Fruit fly (Drosophila melanogaster) Kc167 (cell line): ENCODE measurements around the gene Pka-C3.

Experiments
- Myc ChIP-seq: fragments of >200 bp; optimal IDR thresholded peaks from 2 replicates; lab custom pipeline; 2017; ENCODE audit warnings: missing external identifiers
- Sin3A ChIP-seq: fragments of >200 bp; optimal IDR thresholded peaks from 2 replicates; lab custom pipeline; 2018; ENCODE audit warnings: missing external identifiers
- h ChIP-seq: fragments of >200 bp; optimal IDR thresholded peaks from 3 replicates; lab custom pipeline; 2018; ENCODE audit warnings: missing external identifiers
- insv ChIP-seq: fragments of >200 bp; optimal IDR thresholded peaks from 3 replicates; lab custom pipeline; 2018; ENCODE audit warnings: missing external identifiers
- psq ChIP-seq: fragments of >200 bp; optimal IDR thresholded peaks from 2 replicates; lab custom pipeline; 2017; ENCODE audit warnings: missing external identifiers
- ttk ChIP-seq: sonication (Bioruptor generic); optimal IDR thresholded peaks from 2 replicates; lab custom pipeline; 2017; ENCODE audit warnings: missing external identifiers

The Pka-C3 gene

dm6 chr3L:15952909-15953308, 1.7 kb downstream of the Pka-C3 start:
- no peak for TF ChIP-seq Myc
- no peak for TF ChIP-seq insv (lab: Kevin White, UChicago)
- TF ChIP-seq h (lab: Kevin White, UChicago): no peak
- no peak for TF ChIP-seq psq

dm6 chr3L:15952287-15952686, 2.3 kb downstream of the Pka-C3 start:
- no peak for TF ChIP-seq insv (lab: Kevin White, UChicago)
- no peak for TF ChIP-seq ttk
- TF ChIP-seq h (lab: Kevin White, UChicago): no peak
- no peak for TF ChIP-seq Sin3A (lab: Kevin White, UChicago)

dm6 chr3L:15940823-15941222, 13.8 kb downstream of the Pka-C3 start:
- no peak for TF ChIP-seq Sin3A (lab: Kevin White, UChicago)
- no peak for TF ChIP-seq psq
- no peak for TF ChIP-seq Myc
- TF ChIP-seq h (lab: Kevin White, UChicago): no peak
- no peak for TF ChIP-seq insv (lab: Kevin White, UChicago)
- no peak for TF ChIP-seq ttk

- no peak for TF ChIP-seq h (lab: Kevin White, UChicago)
- no peak for TF ChIP-seq insv (lab: Kevin White, UChicago)
Observed at dm6 chr3L:15924811-15925437, 29.7 kb downstream of the Pka-C3 start, which contains the start of gene sff. TSS of gene sff (minus strand) at chr3L:15924861.

dm6 chr3L:15924319-15924718, 30.3 kb downstream of the Pka-C3 start:
- TF ChIP-seq insv (lab: Kevin White, UChicago) (no peak), psq (no peak), ttk (no peak), Sin3A (lab: Kevin White, UChicago) (no peak), h (lab: Kevin White, UChicago) (no peak), Myc (no peak)

dm6 chr3L:15923352-15923751, 31.2 kb downstream of the Pka-C3 start:
- TF ChIP-seq h (lab: Kevin White, UChicago) (no peak), ttk (no peak), psq (no peak), insv (lab: Kevin White, UChicago) (no peak), Myc (no peak), Sin3A (lab: Kevin White, UChicago) (no peak)

- TF ChIP-seq Sin3A (lab: Kevin White, UChicago) (no peak), psq (no peak), Myc (no peak), insv (lab: Kevin White, UChicago) (no peak), h (lab: Kevin White, UChicago) (no peak), ttk (no peak)
Observed at dm6 chr3L:15921043-15921621, 33.5 kb downstream of the Pka-C3 start.

dm6 chr3L:15906262-15906661, 48.3 kb downstream of the Pka-C3 start:
- no peak for TF ChIP-seq insv (lab: Kevin White, UChicago)
- TF ChIP-seq Sin3A (lab: Kevin White, UChicago): no peak
- TF ChIP-seq h (lab: Kevin White, UChicago): no peak
- no peak for TF ChIP-seq ttk
- TF ChIP-seq Myc: no peak
- TF ChIP-seq psq: no peak

- TF ChIP-seq h (lab: Kevin White, UChicago): no peak
- TF ChIP-seq Sin3A (lab: Kevin White, UChicago): no peak
- no peak for TF ChIP-seq insv (lab: Kevin White, UChicago)
- TF ChIP-seq ttk: no peak
- TF ChIP-seq Myc: no peak
- no peak for TF ChIP-seq psq
Observed at dm6 chr3L:15898952-15899351, 55.6 kb downstream of the Pka-C3 start, which contains the start of gene pHCl-1. TSS of gene pHCl-1 (minus strand) at chr3L:15899029.

- TF ChIP-seq ttk (no peak), psq (no peak), h (lab: Kevin White, UChicago) (no peak), Sin3A (lab: Kevin White, UChicago) (no peak), Myc (no peak), insv (lab: Kevin White, UChicago) (no peak)
Observed at dm6 chr3L:15893490-15893889, 61.1 kb downstream of the Pka-C3 start.

dm6 chr3L:15877520-15877919, 77.1 kb downstream of the Pka-C3 start:
- TF ChIP-seq insv (lab: Kevin White, UChicago) (no peak), ttk (no peak), Sin3A (lab: Kevin White, UChicago) (no peak), psq (no peak), Myc (no peak), h (lab: Kevin White, UChicago) (no peak)
